Fruit fly (Drosophila melanogaster) whole organism, prepupa: ENCODE measurements around the gene Tpi.

Experiments
- Blimp-1 ChIP-seq: fragments of 200-800 bp; sonication (Bioruptor generic); optimal IDR thresholded peaks from 3 replicates; lab custom pipeline; 2017; ENCODE audit warnings: missing biosample characterization, missing genetic modification characterization, mild to moderate bottlenecking, moderate library complexity, missing genetic modification reagents
- CG10631 ChIP-seq: fragments of 200-800 bp; sonication (Bioruptor generic); optimal IDR thresholded peaks from 2 replicates; lab custom pipeline; 2016; ENCODE audit warnings: missing biosample characterization, missing genetic modification characterization
- CG10669 ChIP-seq: fragments of 200-800 bp; sonication (Bioruptor generic); optimal IDR thresholded peaks from 3 replicates; lab custom pipeline; 2018; ENCODE audit warnings: missing biosample characterization, mild to moderate bottlenecking, missing genetic modification characterization, moderate library complexity
- CG11762 ChIP-seq: fragments of 200-800 bp; sonication (Bioruptor generic); optimal IDR thresholded peaks from 3 replicates; lab custom pipeline; 2016; ENCODE audit warnings: missing biosample characterization, missing genetic modification characterization; ENCODE audit not compliant: insufficient read depth
- CG11902 ChIP-seq: fragments of 200-800 bp; sonication (Bioruptor generic); optimal IDR thresholded peaks from 3 replicates; lab custom pipeline; 2016; ENCODE audit warnings: missing biosample characterization, missing genetic modification characterization
- CG15336 ChIP-seq: fragments of 200-800 bp; sonication (Bioruptor generic); IDR thresholded peaks from 2 replicates; pipeline ENCODE4 v1.3.6; 2022; ENCODE audit warnings: missing biosample characterization, missing genetic modification characterization
- CG1621 ChIP-seq: fragments of 200-800 bp; sonication (Bioruptor generic); optimal IDR thresholded peaks from 3 replicates; lab custom pipeline; 2018; ENCODE audit warnings: missing biosample characterization, mild to moderate bottlenecking, missing genetic modification characterization
- CG16779 ChIP-seq: fragments of 200-800 bp; sonication (Bioruptor generic); optimal IDR thresholded peaks from 3 replicates; lab custom pipeline; 2017; ENCODE audit warnings: missing biosample characterization, mild to moderate bottlenecking, missing genetic modification characterization
- CG32006 ChIP-seq: fragments of 200-800 bp; sonication (Bioruptor generic); optimal IDR thresholded peaks from 3 replicates; lab custom pipeline; 2017; ENCODE audit warnings: missing biosample characterization, mild to moderate bottlenecking, missing genetic modification characterization
- CG34406 ChIP-seq: fragments of 200-800 bp; sonication (Bioruptor generic); optimal IDR thresholded peaks from 3 replicates; lab custom pipeline; 2016; ENCODE audit warnings: missing biosample characterization, missing genetic modification characterization
- CG4318 ChIP-seq: fragments of 200-800 bp; sonication (Bioruptor generic); optimal IDR thresholded peaks from 3 replicates; lab custom pipeline; 2017; ENCODE audit warnings: missing biosample characterization, mild to moderate bottlenecking, missing genetic modification characterization
- CG6163 ChIP-seq: fragments of 200-800 bp; sonication (Bioruptor generic); IDR thresholded peaks from 3 replicates; pipeline ENCODE4 v1.3.6; 2022; ENCODE audit warnings: missing biosample characterization, missing genetic modification characterization
- CG6276 ChIP-seq: fragments of 200-800 bp; sonication (Bioruptor generic); optimal IDR thresholded peaks from 2 replicates; lab custom pipeline; 2017; ENCODE audit warnings: missing biosample characterization, mild to moderate bottlenecking, missing genetic modification characterization
- CG6808 ChIP-seq: fragments of 200-800 bp; sonication (Bioruptor generic); optimal IDR thresholded peaks from 3 replicates; lab custom pipeline; 2017; ENCODE audit warnings: missing biosample characterization, missing genetic modification characterization, mild to moderate bottlenecking, moderate library complexity, missing genetic modification reagents
- CG6854 ChIP-seq: fragments of 200-800 bp; sonication (Bioruptor generic); optimal IDR thresholded peaks from 2 replicates; lab custom pipeline; 2017; ENCODE audit warnings: missing biosample characterization, mild to moderate bottlenecking, missing genetic modification characterization
- CG7368 ChIP-seq: fragments of 200-800 bp; sonication (Bioruptor generic); optimal IDR thresholded peaks from 3 replicates; lab custom pipeline; 2016; ENCODE audit warnings: missing biosample characterization, missing genetic modification characterization
- CG8119 ChIP-seq: fragments of 200-800 bp; sonication (Bioruptor generic); IDR thresholded peaks from 3 replicates; pipeline ENCODE4 v1.3.6; 2022; ENCODE audit warnings: missing biosample characterization, missing genetic modification characterization
- CG8632 ChIP-seq: fragments of 200-800 bp; sonication (Bioruptor generic); optimal IDR thresholded peaks from 3 replicates; lab custom pipeline; 2016; ENCODE audit warnings: missing biosample characterization, missing genetic modification characterization
- CG9139 ChIP-seq: fragments of 200-800 bp; sonication (Bioruptor generic); optimal IDR thresholded peaks from 3 replicates; lab custom pipeline; 2017; ENCODE audit warnings: missing biosample characterization, mild to moderate bottlenecking, missing genetic modification characterization
- Eip75B ChIP-seq: fragments of 200-800 bp; sonication (Bioruptor generic); optimal IDR thresholded peaks from 3 replicates; lab custom pipeline; 2016; ENCODE audit warnings: missing biosample characterization, missing genetic modification characterization
- Eip93F ChIP-seq: fragments of 200-800 bp; sonication (Bioruptor generic); optimal IDR thresholded peaks from 2 replicates; lab custom pipeline; 2016; ENCODE audit warnings: missing biosample characterization, mild to moderate bottlenecking, missing genetic modification characterization
- Ets21C ChIP-seq: fragments of 200-800 bp; sonication (Bioruptor generic); optimal IDR thresholded peaks from 3 replicates; lab custom pipeline; 2016; ENCODE audit warnings: missing biosample characterization, missing genetic modification characterization
- Hr38 ChIP-seq: sonication (Bioruptor generic); optimal IDR thresholded peaks from 2 replicates; lab custom pipeline; 2016; ENCODE audit warnings: missing biosample characterization, missing genetic modification characterization
- Hr39 ChIP-seq: fragments of 200-800 bp; sonication (Bioruptor generic); optimal IDR thresholded peaks from 2 replicates; lab custom pipeline; 2016; ENCODE audit warnings: missing biosample characterization, missing genetic modification characterization
- Hr4 ChIP-seq: fragments of 200-800 bp; sonication (Bioruptor generic); optimal IDR thresholded peaks from 3 replicates; lab custom pipeline; 2016; ENCODE audit warnings: missing biosample characterization, missing genetic modification characterization
- Lpt ChIP-seq: fragments of 200-800 bp; sonication (Bioruptor generic); optimal IDR thresholded peaks from 3 replicates; lab custom pipeline; 2016; ENCODE audit warnings: missing biosample characterization, missing genetic modification characterization
- Met ChIP-seq: fragments of 200-800 bp; sonication (Bioruptor generic); optimal IDR thresholded peaks from 3 replicates; lab custom pipeline; 2016; ENCODE audit warnings: missing biosample characterization, missing genetic modification characterization
- OdsH ChIP-seq: fragments of 200-800 bp; sonication (Bioruptor generic); optimal IDR thresholded peaks from 3 replicates; lab custom pipeline; 2016; ENCODE audit warnings: missing biosample characterization, missing genetic modification characterization
- Smox ChIP-seq: fragments of 200-800 bp; sonication (Bioruptor generic); optimal IDR thresholded peaks from 3 replicates; lab custom pipeline; 2016; ENCODE audit warnings: missing biosample characterization, missing genetic modification characterization
- Sox102F ChIP-seq: fragments of 200-800 bp; sonication (Bioruptor generic); optimal IDR thresholded peaks from 2 replicates; lab custom pipeline; 2016; ENCODE audit warnings: missing biosample characterization, mild to moderate bottlenecking, missing genetic modification characterization
- Sox14 ChIP-seq: fragments of 200-800 bp; sonication (Bioruptor generic); optimal IDR thresholded peaks from 3 replicates; lab custom pipeline; 2016; ENCODE audit warnings: missing biosample characterization, missing genetic modification characterization
- Sox15 ChIP-seq: fragments of 200-800 bp; sonication (Bioruptor generic); optimal IDR thresholded peaks from 3 replicates; lab custom pipeline; 2016; ENCODE audit warnings: missing biosample characterization, missing genetic modification characterization
- achi ChIP-seq: fragments of 200-800 bp; sonication (Bioruptor generic); optimal IDR thresholded peaks from 3 replicates; lab custom pipeline; 2016; ENCODE audit warnings: missing biosample characterization, missing genetic modification characterization
- cyc ChIP-seq: fragments of 200-800 bp; sonication (Bioruptor generic); optimal IDR thresholded peaks from 3 replicates; lab custom pipeline; 2016; ENCODE audit warnings: missing biosample characterization, missing genetic modification characterization
- eg ChIP-seq: fragments of 200-800 bp; sonication (Bioruptor generic); IDR thresholded peaks from 3 replicates; pipeline ENCODE4 v1.3.6; 2022; ENCODE audit warnings: missing biosample characterization, missing genetic modification characterization
- esn ChIP-seq: fragments of 200-800 bp; sonication (Bioruptor generic); optimal IDR thresholded peaks from 2 replicates; lab custom pipeline; 2016; ENCODE audit warnings: missing biosample characterization, mild to moderate bottlenecking, missing genetic modification characterization, moderate library complexity
- fd59A ChIP-seq: fragments of 200-800 bp; sonication (Bioruptor generic); optimal IDR thresholded peaks from 2 replicates; lab custom pipeline; 2017; ENCODE audit warnings: missing biosample characterization, mild to moderate bottlenecking, missing genetic modification characterization, missing genetic modification reagents
- fd85E ChIP-seq: fragments of 200-800 bp; sonication (Bioruptor generic); optimal IDR thresholded peaks from 3 replicates; lab custom pipeline; 2016; ENCODE audit warnings: missing biosample characterization, missing genetic modification characterization
- fkh ChIP-seq: fragments of 200-800 bp; sonication (Bioruptor generic); optimal IDR thresholded peaks from 3 replicates; lab custom pipeline; 2017; ENCODE audit warnings: missing biosample characterization, mild to moderate bottlenecking, missing genetic modification characterization, moderate library complexity
- lz ChIP-seq: fragments of 200-800 bp; sonication (Bioruptor generic); optimal IDR thresholded peaks from 3 replicates; lab custom pipeline; 2016; ENCODE audit warnings: missing biosample characterization, missing genetic modification characterization
- net ChIP-seq: fragments of 200-800 bp; sonication (Bioruptor generic); optimal IDR thresholded peaks from 3 replicates; lab custom pipeline; 2016; ENCODE audit warnings: missing biosample characterization, missing genetic modification characterization
- salr ChIP-seq, 2 experiments: fragments of 200-800 bp; sonication (Bioruptor generic); optimal IDR thresholded peaks; 3 replicates each; lab custom pipeline; 2016 to 2018; ENCODE audit warnings: missing biosample characterization in 2 of 2, missing genetic modification characterization in 2 of 2, mild to moderate bottlenecking in 1 of 2
- ss ChIP-seq, 2 experiments: fragments of 200-800 bp; sonication (Bioruptor generic); optimal IDR thresholded peaks; 2 replicates in 1 of 2; 3 replicates in 1 of 2; lab custom pipeline; 2017 to 2018; ENCODE audit warnings: mild to moderate bottlenecking in 2 of 2, missing biosample characterization in 2 of 2, missing genetic modification characterization in 2 of 2, moderate library complexity in 1 of 2
- topi ChIP-seq: fragments of 200-800 bp; sonication (Bioruptor generic); optimal IDR thresholded peaks from 3 replicates; lab custom pipeline; 2016; ENCODE audit warnings: missing biosample characterization, missing genetic modification characterization

Gene Tpi

DNA sequence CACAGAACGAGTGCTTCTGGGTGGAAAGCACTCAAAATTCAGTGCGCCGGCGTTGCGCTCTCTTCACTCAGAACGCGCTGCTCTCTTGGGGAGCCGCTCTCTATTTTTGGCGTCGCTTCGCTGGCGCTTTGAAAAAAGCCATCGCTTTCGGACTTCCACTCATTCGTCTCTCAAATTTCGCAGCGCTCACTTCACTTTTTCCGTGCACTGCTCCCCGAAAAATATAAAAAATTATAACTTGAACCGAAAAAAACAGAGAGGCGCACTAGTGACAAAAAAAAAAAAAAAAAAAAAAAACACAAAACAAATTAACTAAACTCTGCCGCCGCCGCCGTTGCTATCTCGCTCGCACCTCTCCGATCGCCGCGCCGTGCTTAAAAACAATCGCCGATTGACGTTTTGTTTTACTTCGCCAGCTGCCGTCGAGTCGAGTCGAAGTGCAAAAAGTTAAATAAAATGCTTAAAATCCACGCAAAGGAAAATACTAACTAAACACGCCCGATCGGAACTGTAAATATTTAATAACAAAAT is 35.0 kb downstream of the Tpi start (continued):
- TF ChIP-seq net (GFP tag; lab: Kevin White, UChicago) (peak; percentile 61), Met (peak; percentile 39), eg (GFP tag; lab: Robert Waterston, UW) (peak; percentile 82), CG7368 (GFP tag; lab: Kevin White, UChicago) (no peak), CG10631 (GFP tag; lab: Kevin White, UChicago) (no peak), CG11902 (no peak), cyc (GFP tag; lab: Kevin White, UChicago) (no peak), esn (GFP tag; lab: Kevin White, UChicago) (peak; percentile 42), fd85E (GFP tag; lab: Kevin White, UChicago) (peak; percentile 16), CG11762 (no peak), OdsH (GFP tag; lab: Kevin White, UChicago) (no peak), CG6276 (GFP tag; lab: Kevin White, UChicago) (peak; percentile 12), fd59A (GFP tag; lab: Kevin White, UChicago) (no peak)

DNA sequence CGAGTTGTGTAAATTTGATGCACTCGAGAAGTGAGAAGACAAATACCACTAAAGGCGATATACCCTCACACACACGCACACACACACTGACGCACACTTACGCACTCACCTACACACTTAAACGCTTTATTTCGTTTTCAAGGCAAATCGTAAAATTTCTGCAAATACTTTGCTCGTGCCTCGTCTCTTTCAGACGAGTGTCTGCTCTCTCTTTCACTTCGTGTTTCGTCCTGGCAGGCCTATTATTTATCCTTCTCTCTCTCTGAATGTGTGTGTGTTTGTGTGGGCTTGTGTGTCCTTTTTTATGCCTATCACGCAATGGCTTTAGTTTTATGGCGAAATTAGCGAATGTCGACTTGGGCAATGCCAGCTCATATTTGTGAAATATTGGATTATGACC is 36.2 kb downstream of the Tpi start:
- TF ChIP-seq CG6808 (GFP tag; lab: Kevin White, UChicago): no peak
- no peak for TF ChIP-seq CG6276 (GFP tag; lab: Kevin White, UChicago)
- TF ChIP-seq Hr38 (GFP tag; lab: Kevin White, UChicago): no peak
- TF ChIP-seq CG32006: no peak
- no peak for TF ChIP-seq CG16779 (tag; lab: Kevin White, UChicago)
- TF ChIP-seq Sox14: no peak
- no peak for TF ChIP-seq Hr39
- TF ChIP-seq CG9139 (GFP tag; lab: Kevin White, UChicago): no peak
- no peak for TF ChIP-seq Eip93F (GFP tag; lab: Kevin White, UChicago)
- TF ChIP-seq fkh (GFP tag; lab: Kevin White, UChicago): no peak
- TF ChIP-seq CG8119 (GFP tag; lab: Robert Waterston, UW): no peak
- no peak for TF ChIP-seq CG7368 (GFP tag; lab: Kevin White, UChicago)
- no peak for TF ChIP-seq CG1621
- no peak for TF ChIP-seq achi (GFP tag; lab: Kevin White, UChicago)
- TF ChIP-seq salr (GFP tag; optimal IDR thresholded peaks at IDR 0.05; lab: Kevin White, UChicago): no peak
- TF ChIP-seq CG4318 (GFP tag; lab: Kevin White, UChicago): no peak
- TF ChIP-seq Lpt (GFP tag; lab: Kevin White, UChicago): no peak
- TF ChIP-seq lz (GFP tag; lab: Kevin White, UChicago): no peak
- no peak for TF ChIP-seq esn (GFP tag; lab: Kevin White, UChicago)
- TF ChIP-seq Met: no peak

DNA sequence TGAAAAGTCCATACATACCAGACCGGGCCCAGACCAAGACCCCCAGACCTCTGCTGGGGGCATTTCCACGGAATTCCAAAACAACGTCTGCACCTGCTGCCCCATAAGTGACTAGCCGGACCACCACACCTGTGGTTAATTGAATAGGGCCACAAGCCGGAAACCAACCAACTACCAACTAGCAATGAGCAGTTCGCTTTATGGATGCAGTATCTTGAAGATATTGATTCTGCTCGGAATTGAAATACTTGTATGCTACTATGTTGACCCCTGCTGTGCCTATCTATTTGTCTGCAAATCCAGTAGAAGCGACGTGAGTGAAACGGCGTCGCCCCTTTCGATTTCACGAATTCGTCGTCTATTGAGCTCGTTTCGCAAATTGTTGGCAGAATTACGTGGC is 38.5 kb downstream of the Tpi start:
- peak; percentile 77 for TF ChIP-seq CG10669 (GFP tag; lab: Kevin White, UChicago)
- TF ChIP-seq net (GFP tag; lab: Kevin White, UChicago): peak; percentile 86
- TF ChIP-seq CG32006: peak; percentile 94
- TF ChIP-seq OdsH (GFP tag; lab: Kevin White, UChicago): peak; percentile 81
- TF ChIP-seq CG1621: peak; percentile 84
- peak; percentile 16 for TF ChIP-seq CG11902
- TF ChIP-seq Blimp-1 (GFP tag; lab: Kevin White, UChicago): peak; percentile 17
- TF ChIP-seq CG34406 (GFP tag; lab: Kevin White, UChicago): peak; percentile 57
- TF ChIP-seq Sox102F: peak; percentile 13
- peak; percentile 54 for TF ChIP-seq Hr39
- peak; percentile 75 for TF ChIP-seq Eip75B
- peak; percentile 94 for TF ChIP-seq Hr4
- TF ChIP-seq Met: peak; percentile 53
- TF ChIP-seq CG6163 (GFP tag; lab: Robert Waterston, UW): peak; percentile 96
- peak; percentile 88 for TF ChIP-seq CG4318 (GFP tag; lab: Kevin White, UChicago)
- no peak for TF ChIP-seq CG6854
- peak; percentile 29 for TF ChIP-seq Ets21C (GFP tag; lab: Kevin White, UChicago)
- TF ChIP-seq Eip93F (GFP tag; lab: Kevin White, UChicago): no peak
- TF ChIP-seq Sox15 (GFP tag; lab: Kevin White, UChicago): peak; percentile 1
- TF ChIP-seq topi: peak; percentile 38
- TF ChIP-seq Smox (GFP tag; lab: Kevin White, UChicago): peak; percentile 16
- TF ChIP-seq CG8632 (GFP tag; lab: Kevin White, UChicago): peak; percentile 42
- TF ChIP-seq eg (GFP tag; lab: Robert Waterston, UW): peak; percentile 98
- peak; percentile 73 for TF ChIP-seq fd59A (GFP tag; lab: Kevin White, UChicago)
- peak; percentile 58 for TF ChIP-seq esn (GFP tag; lab: Kevin White, UChicago)
- TF ChIP-seq CG6808 (GFP tag; lab: Kevin White, UChicago): peak; percentile 75
- TF ChIP-seq CG11762: peak; percentile 72
- peak; percentile 82 for TF ChIP-seq Sox14
- peak; percentile 83 for TF ChIP-seq CG7368 (GFP tag; lab: Kevin White, UChicago)
- TF ChIP-seq CG15336: peak; percentile 95
- TF ChIP-seq cyc (GFP tag; lab: Kevin White, UChicago): peak; percentile 44
- peak; percentile 58 to 68 for TF ChIP-seq ss (GFP tag; optimal IDR thresholded peaks at IDR 0.05; lab: Kevin White, UChicago)
- TF ChIP-seq CG6276 (GFP tag; lab: Kevin White, UChicago): peak; percentile 92
